Worm (Caenorhabditis elegans) whole organism, L1 larva: ENCODE results near the gene T22F3.12.

Experiments
- C04F5.9 ChIP-seq: sonication (generic microtip); optimal IDR thresholded peaks from 2 replicates; lab custom pipeline; 2016; ENCODE audit warnings: missing genetic modification characterization, missing compliant biosample characterization
- alr-1 ChIP-seq: fragments of 200-800 bp; sonication (Bioruptor generic); optimal IDR thresholded peaks from 2 replicates; lab custom pipeline; 2018; ENCODE audit warnings: borderline replicate concordance, mild to moderate bottlenecking, missing genetic modification characterization, missing compliant biosample characterization
- ama-1 ChIP-seq: fragments of 150-350 bp; optimal IDR thresholded peaks from 2 replicates; lab custom pipeline; 2014
- ceh-82 ChIP-seq, 3 experiments: fragments of 150-350 bp in 1 of 3; sonication (generic microtip) in 2 of 3; optimal IDR thresholded peaks; 2 replicates each; lab custom pipeline; 2014 to 2017; ENCODE audit warnings: missing biosample characterization in 3 of 3, missing genetic modification characterization in 3 of 3
- nhr-76 ChIP-seq: sonication (generic microtip); optimal IDR thresholded peaks from 2 replicates; lab custom pipeline; 2017; ENCODE audit warnings: missing biosample characterization, missing genetic modification characterization
- skn-1 ChIP-seq: fragments of 150-350 bp; optimal IDR thresholded peaks from 2 replicates; lab custom pipeline; 2014; ENCODE audit warnings: missing biosample characterization, missing genetic modification characterization

DNA sequence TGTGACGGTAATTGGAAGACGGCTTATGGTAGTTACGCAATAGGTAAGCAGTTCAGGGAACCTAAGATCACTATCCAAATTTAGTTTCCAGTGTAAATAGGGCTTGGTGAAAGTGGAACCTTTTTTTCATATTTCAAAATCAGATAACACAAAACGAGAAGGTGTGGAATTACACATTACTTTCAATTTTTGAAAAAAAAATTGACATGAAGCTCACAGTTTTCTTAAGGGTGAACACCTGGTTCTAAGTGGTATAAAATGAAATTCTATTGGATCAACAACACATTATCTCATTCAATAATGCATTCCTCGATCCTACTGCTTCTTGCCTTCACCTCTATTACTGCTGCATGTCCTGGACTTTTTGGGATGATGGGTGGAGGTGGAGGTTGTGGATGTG is 36.0 kb downstream of the T22F3.12 start, which contains the start of gene grl-30:
- TF ChIP-seq ceh-82 (tag; optimal IDR thresholded peaks at IDR 0.05; lab: Kevin White, UChicago) (no peak), C04F5.9 (tag; lab: Kevin White, UChicago) (no peak), alr-1 (tag; lab: Kevin White, UChicago) (no peak), nhr-76 (tag; lab: Kevin White, UChicago) (no peak), skn-1 (tag; lab: Kevin White, UChicago) (no peak), ama-1 (lab: Kevin White, UChicago) (no peak)
